Fruit fly (Drosophila melanogaster): ENCODE data around the gene ZnT63C.

DNA sequence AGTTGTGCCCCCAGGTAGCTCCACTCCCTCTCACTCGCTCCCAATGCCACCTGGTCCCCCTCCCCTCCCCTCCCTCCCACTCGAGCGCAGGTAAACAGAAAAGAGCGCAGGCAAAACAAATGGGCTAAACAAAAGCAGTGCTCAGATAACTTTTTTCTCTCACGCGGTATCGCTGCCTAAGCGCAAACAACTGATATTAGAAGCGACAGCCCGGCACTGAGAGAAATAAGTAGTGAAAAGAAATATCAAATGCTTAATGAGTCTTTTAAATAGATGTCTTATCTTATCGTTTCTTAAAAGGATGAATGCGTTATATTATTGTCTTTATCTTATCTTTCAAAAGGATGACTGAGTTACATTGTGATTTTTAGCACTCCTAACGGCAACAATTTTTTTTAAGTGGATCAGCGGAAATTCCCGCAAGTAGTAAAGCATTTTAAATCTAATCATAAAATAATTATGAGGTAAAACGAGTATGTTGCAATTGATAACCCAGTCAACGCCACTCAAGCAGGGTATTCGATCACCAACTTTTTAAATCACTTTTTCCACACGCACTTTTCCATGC is 2.3 kb upstream of the ZnT63C start:
- TF ChIP-seq acj6 (GFP tag; optimal IDR thresholded peaks at IDR 0.05) (peak; percentile 20), CG7368 (GFP tag; optimal IDR thresholded peaks at IDR 0.05) (no peak), spab (GFP tag; optimal IDR thresholded peaks at IDR 0.05) (no peak), Eip78C (GFP tag) (peak; percentile 61), ss (GFP tag; optimal IDR thresholded peaks at IDR 0.05) (no peak), CG31627 (GFP tag; optimal IDR thresholded peaks at IDR 0.05) (no peak), OdsH (GFP tag; optimal IDR thresholded peaks at IDR 0.05) (peak; percentile 63), Gug (GFP tag; IDR thresholded peaks at IDR 0.05) (peak; percentile 59), Hr4 (GFP tag; optimal IDR thresholded peaks at IDR 0.05) (peak; percentile 80)

All from whole organism, prepupa.